Worm (Caenorhabditis elegans) whole organism, midembryonic: ENCODE results near the gene ZK1240.5.

Experiments
- T22C8.4 ChIP-seq: fragments of 200-800 bp; sonication (Bioruptor generic); IDR thresholded peaks from 2 replicates; pipeline ENCODE4 v1.3.6; 2022; ENCODE audit warnings: missing genetic modification characterization, missing compliant biosample characterization
- cog-1 ChIP-seq: sonication (generic microtip); optimal IDR thresholded peaks from 2 replicates; lab custom pipeline; 2016; ENCODE audit warnings: missing genetic modification characterization, missing compliant biosample characterization
- flt-1 ChIP-seq: fragments of 200-800 bp; sonication (Bioruptor generic); IDR thresholded peaks from 2 replicates; pipeline ENCODE4 v1.3.6; 2022; ENCODE audit warnings: missing genetic modification characterization, missing compliant biosample characterization
- klf-2 ChIP-seq: fragments of 200-800 bp; sonication (Bioruptor generic); conservative IDR thresholded peaks from 2 replicates; pipeline ENCODE4 v1.3.6; 2022; ENCODE audit warnings: missing genetic modification reagents, missing genetic modification characterization, missing compliant biosample characterization
- med-1 ChIP-seq: sonication (generic microtip); optimal IDR thresholded peaks from 2 replicates; lab custom pipeline; 2017; ENCODE audit warnings: missing genetic modification characterization, mild to moderate bottlenecking, missing compliant biosample characterization, antibody characterized with exemption, missing genetic modification reagents; ENCODE audit not compliant: insufficient read depth
- tab-1 ChIP-seq: fragments of 200-800 bp; sonication (Bioruptor generic); IDR thresholded peaks from 2 replicates; pipeline ENCODE4 v1.3.6; 2022; ENCODE audit warnings: missing genetic modification characterization, missing compliant biosample characterization
- ztf-23 ChIP-seq: fragments of 200-800 bp; sonication (Bioruptor generic); IDR thresholded peaks from 2 replicates; pipeline ENCODE4 v1.3.6; 2022; ENCODE audit warnings: missing genetic modification reagents, missing genetic modification characterization, missing compliant biosample characterization
- ztf-29 ChIP-seq: fragments of 200-800 bp; sonication (Bioruptor generic); IDR thresholded peaks from 2 replicates; pipeline ENCODE4 v1.3.6; 2022; ENCODE audit warnings: missing genetic modification reagents, missing genetic modification characterization, missing compliant biosample characterization

DNA sequence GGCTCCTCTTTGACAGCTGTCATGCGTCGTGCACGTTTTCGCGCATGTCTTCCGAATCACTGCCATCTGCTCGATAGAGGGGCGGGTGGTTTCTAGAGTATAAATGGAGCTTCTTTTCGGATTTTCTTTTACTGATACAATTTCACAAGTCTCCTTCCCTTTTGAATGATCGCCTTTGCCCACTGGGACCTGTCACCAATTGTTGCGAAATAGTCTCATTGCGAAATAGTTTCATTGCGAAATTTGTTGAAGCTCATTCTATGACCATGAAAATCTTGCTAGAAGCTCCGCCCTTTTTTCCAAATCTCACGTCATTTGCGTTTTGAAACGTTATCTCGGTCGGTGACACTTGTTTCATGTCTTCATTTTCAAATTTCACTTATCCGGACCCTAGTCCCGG lies 28.3 kb downstream of the ZK1240.5 start:
- TF ChIP-seq flt-1 (GFP tag; lab: Robert Waterston, UW), result no peak
- no peak for TF ChIP-seq cog-1
- TF ChIP-seq T22C8.4 (GFP tag; lab: Robert Waterston, UW), result no peak
- TF ChIP-seq ztf-23, result no peak
- no peak for TF ChIP-seq med-1
- TF ChIP-seq ztf-29 (GFP tag; lab: Robert Waterston, UW), result no peak
- TF ChIP-seq klf-2 (GFP tag; lab: Robert Waterston, UW), result no peak
- no peak for TF ChIP-seq tab-1 (GFP tag; lab: Robert Waterston, UW)
